Fruit fly (Drosophila melanogaster) whole organism, embryonic: ENCODE data around the gene beag.
A peak's percentile ranks its signal among the peaks of the same experiment; 100 is the strongest.

ENCODE experiments used
- Antp ChIP-seq: fragments of 200-800 bp; sonication (Bioruptor generic); optimal IDR thresholded peaks from 3 replicates; lab custom pipeline; 2016; ENCODE audit warnings: missing biosample characterization, missing genetic modification characterization
- B-H2 ChIP-seq: fragments of 200-800 bp; sonication (Bioruptor generic); optimal IDR thresholded peaks from 2 replicates; lab custom pipeline; 2018; ENCODE audit warnings: missing biosample characterization, mild to moderate bottlenecking, missing genetic modification characterization
- Bteb2 ChIP-seq: fragments of 200-800 bp; sonication (Bioruptor generic); optimal IDR thresholded peaks from 2 replicates; lab custom pipeline; 2016; ENCODE audit warnings: missing biosample characterization, missing genetic modification characterization
- CG10147 ChIP-seq: fragments of 200-800 bp; sonication (Bioruptor generic); optimal IDR thresholded peaks from 2 replicates; lab custom pipeline; 2019; ENCODE audit warnings: missing biosample characterization, mild to moderate bottlenecking, missing genetic modification characterization, moderate library complexity
- CG10654 ChIP-seq: fragments of 200-800 bp; sonication (Bioruptor generic); optimal IDR thresholded peaks from 2 replicates; lab custom pipeline; 2016; ENCODE audit warnings: missing biosample characterization, missing genetic modification characterization
- CG10979 ChIP-seq: fragments of 200-800 bp; sonication (Bioruptor generic); optimal IDR thresholded peaks from 2 replicates; lab custom pipeline; 2018; ENCODE audit warnings: missing biosample characterization, mild to moderate bottlenecking, missing genetic modification characterization, moderate library complexity
- CG11723 ChIP-seq: fragments of 200-800 bp; sonication (Bioruptor generic); optimal IDR thresholded peaks from 2 replicates; lab custom pipeline; 2017; ENCODE audit warnings: missing biosample characterization, mild to moderate bottlenecking, missing genetic modification characterization
- CG12942 ChIP-seq: fragments of 200-800 bp; sonication (Bioruptor generic); optimal IDR thresholded peaks from 3 replicates; lab custom pipeline; 2016; ENCODE audit warnings: missing biosample characterization, missing genetic modification characterization
- CG13624 ChIP-seq: fragments of 200-800 bp; sonication (Bioruptor generic); optimal IDR thresholded peaks from 2 replicates; lab custom pipeline; 2016; ENCODE audit warnings: missing biosample characterization, missing genetic modification characterization
- CG14014 ChIP-seq: fragments of 200-800 bp; sonication (Bioruptor generic); IDR thresholded peaks from 2 replicates; pipeline ENCODE4 v1.3.6; 2022; ENCODE audit warnings: missing biosample characterization, missing genetic modification characterization
- CG14860 ChIP-seq: fragments of 200-800 bp; sonication (Bioruptor generic); IDR thresholded peaks from 3 replicates; pipeline ENCODE4 v1.3.6; 2022; ENCODE audit warnings: missing biosample characterization, missing genetic modification characterization; ENCODE audit not compliant: partially characterized antibody
- CG14965 ChIP-seq: fragments of 200-800 bp; sonication (Bioruptor generic); optimal IDR thresholded peaks from 2 replicates; lab custom pipeline; 2016; ENCODE audit warnings: missing biosample characterization, missing genetic modification characterization, borderline replicate concordance
- CG15479 ChIP-seq: fragments of 200-800 bp; sonication (Bioruptor generic); optimal IDR thresholded peaks from 3 replicates; lab custom pipeline; 2019; ENCODE audit warnings: missing biosample characterization, mild to moderate bottlenecking, missing genetic modification characterization, moderate library complexity
- CG15514 ChIP-seq: fragments of 200-800 bp; sonication (Bioruptor generic); optimal IDR thresholded peaks from 3 replicates; lab custom pipeline; 2017; ENCODE audit warnings: missing biosample characterization, missing genetic modification characterization, mild to moderate bottlenecking, moderate library complexity, missing genetic modification reagents
- CG2116 ChIP-seq: fragments of 200-800 bp; sonication (Bioruptor generic); optimal IDR thresholded peaks from 3 replicates; lab custom pipeline; 2018; ENCODE audit warnings: missing biosample characterization, mild to moderate bottlenecking, missing genetic modification characterization
- CG2875 ChIP-seq: fragments of 200-800 bp; sonication (Bioruptor generic); optimal IDR thresholded peaks from 2 replicates; lab custom pipeline; 2017; ENCODE audit warnings: missing biosample characterization, mild to moderate bottlenecking, missing genetic modification characterization, missing genetic modification reagents
- CG2889 ChIP-seq: fragments of 200-800 bp; sonication (Bioruptor generic); IDR thresholded peaks from 3 replicates; pipeline ENCODE4 v1.3.6; 2022; ENCODE audit warnings: missing biosample characterization, missing genetic modification characterization
- CG30020 ChIP-seq: fragments of 200-800 bp; optimal IDR thresholded peaks from 2 replicates; lab custom pipeline; 2019; ENCODE audit warnings: missing biosample characterization, mild to moderate bottlenecking, missing genetic modification characterization, moderate library complexity
- CG30431 ChIP-seq: fragments of 200-800 bp; sonication (Bioruptor generic); optimal IDR thresholded peaks from 2 replicates; lab custom pipeline; 2017; ENCODE audit warnings: missing biosample characterization, missing genetic modification characterization
- CG31224 ChIP-seq: fragments of 200-800 bp; sonication (Bioruptor generic); IDR thresholded peaks from 2 replicates; pipeline ENCODE4 v1.3.6; 2022; ENCODE audit warnings: missing biosample characterization, missing genetic modification characterization
- CG7271 ChIP-seq: fragments of 200-800 bp; sonication (Bioruptor generic); optimal IDR thresholded peaks from 2 replicates; lab custom pipeline; 2018; ENCODE audit warnings: missing biosample characterization, mild to moderate bottlenecking, missing genetic modification characterization, moderate library complexity
- CG7357 ChIP-seq: fragments of 200-800 bp; sonication (Bioruptor generic); IDR thresholded peaks from 3 replicates; pipeline ENCODE4 v1.3.6; 2022; ENCODE audit warnings: missing biosample characterization, missing genetic modification characterization
- CG7963 ChIP-seq: fragments of 200-800 bp; sonication (Bioruptor generic); IDR thresholded peaks from 3 replicates; pipeline ENCODE4 v1.3.6; 2022; ENCODE audit warnings: missing biosample characterization, missing genetic modification characterization; ENCODE audit not compliant: partially characterized antibody
- CG9215 ChIP-seq: fragments of 200-800 bp; sonication (Bioruptor generic); IDR thresholded peaks from 2 replicates; pipeline ENCODE4 v1.3.6; 2022; ENCODE audit warnings: missing biosample characterization, missing genetic modification characterization
- CG9817 ChIP-seq: fragments of 200-800 bp; sonication (Bioruptor generic); optimal IDR thresholded peaks from 2 replicates; lab custom pipeline; 2018; ENCODE audit warnings: missing biosample characterization, mild to moderate bottlenecking, missing genetic modification characterization, moderate library complexity
- ERR ChIP-seq: fragments of 200-800 bp; sonication (Bioruptor generic); optimal IDR thresholded peaks from 2 replicates; lab custom pipeline; 2016; ENCODE audit warnings: missing biosample characterization, missing genetic modification characterization
- Eip74EF ChIP-seq, 2 experiments: fragments of 200-800 bp in 1 of 2; fragments of >200 bp in 1 of 2; sonication (Bioruptor generic) in 1 of 2; optimal IDR thresholded peaks; 2 replicates each; lab custom pipeline; 2017 to 2019; ENCODE audit warnings: missing biosample characterization in 2 of 2, missing genetic modification characterization in 2 of 2, mild to moderate bottlenecking in 1 of 2, moderate library complexity in 1 of 2
- Ets65A ChIP-seq: fragments of 200-800 bp; sonication (Bioruptor generic); peaks from one replicate; lab custom pipeline; 2016; ENCODE audit warnings: missing biosample characterization, missing genetic modification characterization
- HLH3B ChIP-seq: fragments of 200-800 bp; sonication (Bioruptor generic); IDR thresholded peaks from 2 replicates; pipeline ENCODE4 v1.3.6; 2022; ENCODE audit warnings: missing biosample characterization, missing genetic modification characterization
- HmgD ChIP-seq: fragments of 200-800 bp; sonication (Bioruptor generic); optimal IDR thresholded peaks from 3 replicates; lab custom pipeline; 2016; ENCODE audit warnings: missing biosample characterization, missing genetic modification characterization
- Hr78 ChIP-seq, 2 experiments: fragments of 200-800 bp in 1 of 2; fragments of >200 bp in 1 of 2; sonication (Bioruptor generic) in 1 of 2; optimal IDR thresholded peaks; 2 replicates each; lab custom pipeline; 2017 to 2019; ENCODE audit warnings: missing biosample characterization in 2 of 2, missing genetic modification characterization in 2 of 2, mild to moderate bottlenecking in 1 of 2, moderate library complexity in 1 of 2
- Myb ChIP-seq: fragments of 200-800 bp; sonication (Bioruptor generic); optimal IDR thresholded peaks from 2 replicates; lab custom pipeline; 2016; ENCODE audit warnings: missing biosample characterization, missing genetic modification characterization
- Sox102F ChIP-seq: fragments of 200-800 bp; sonication (Bioruptor generic); optimal IDR thresholded peaks from 2 replicates; lab custom pipeline; 2018; ENCODE audit warnings: missing biosample characterization, mild to moderate bottlenecking, missing genetic modification characterization, moderate library complexity
- az2 ChIP-seq: fragments of 200-800 bp; sonication (Bioruptor generic); optimal IDR thresholded peaks from 3 replicates; lab custom pipeline; 2016; ENCODE audit warnings: missing biosample characterization, missing genetic modification characterization
- ems ChIP-seq: fragments of 200-800 bp; sonication (Bioruptor generic); optimal IDR thresholded peaks from 3 replicates; lab custom pipeline; 2016; ENCODE audit warnings: missing biosample characterization, missing genetic modification characterization
- eve ChIP-seq, 2 experiments: fragments of >200 bp; optimal IDR thresholded peaks; 2 replicates each; lab custom pipeline; 2017; ENCODE audit warnings: missing biosample characterization in 2 of 2, missing genetic modification characterization in 2 of 2
- eyg ChIP-seq: fragments of 200-800 bp; sonication (Bioruptor generic); optimal IDR thresholded peaks from 3 replicates; lab custom pipeline; 2016; ENCODE audit warnings: missing biosample characterization, missing genetic modification characterization
- h ChIP-seq: fragments of >200 bp; optimal IDR thresholded peaks from 2 replicates; lab custom pipeline; 2017
- hbn ChIP-seq: fragments of 200-800 bp; sonication (Bioruptor generic); IDR thresholded peaks from 2 replicates; pipeline ENCODE4 v1.3.6; 2022; ENCODE audit warnings: missing biosample characterization, missing genetic modification characterization; ENCODE audit not compliant: partially characterized antibody
- insv ChIP-seq, 2 experiments: fragments of 200-800 bp; sonication (Bioruptor generic); optimal IDR thresholded peaks; 3 replicates each; lab custom pipeline; 2016 to 2018; ENCODE audit warnings: missing biosample characterization in 2 of 2, missing genetic modification characterization in 2 of 2
- pho ChIP-seq: fragments of 200-800 bp; sonication (Bioruptor generic); optimal IDR thresholded peaks from 2 replicates; lab custom pipeline; 2016; ENCODE audit warnings: missing biosample characterization, missing genetic modification characterization
- prd ChIP-seq, 3 experiments: fragments of >200 bp in 2 of 3; fragments of 200-800 bp in 1 of 3; sonication (Bioruptor generic) in 1 of 3; optimal IDR thresholded peaks in 2 of 3; IDR thresholded peaks in 1 of 3; 2 replicates in 2 of 3; 3 replicates in 1 of 3; pipeline versions ENCODE4 v1.3.6 to Lab custom; 2017 to 2022; ENCODE audit warnings: missing biosample characterization in 1 of 3, missing genetic modification characterization in 1 of 3
- sc ChIP-seq, 3 experiments: fragments of >200 bp in 2 of 3; fragments of 200-800 bp in 1 of 3; sonication (Bioruptor generic) in 1 of 3; optimal IDR thresholded peaks; 2 replicates in 2 of 3; 3 replicates in 1 of 3; lab custom pipeline; 2017; ENCODE audit warnings: mild to moderate bottlenecking in 1 of 3, missing biosample characterization in 1 of 3, missing genetic modification characterization in 1 of 3, missing genetic modification reagents in 1 of 3
- schlank ChIP-seq: fragments of 200-800 bp; sonication (Bioruptor generic); optimal IDR thresholded peaks from 2 replicates; lab custom pipeline; 2018; ENCODE audit warnings: missing biosample characterization, mild to moderate bottlenecking, missing genetic modification characterization
- shn ChIP-seq: fragments of 200-800 bp; sonication (Bioruptor generic); optimal IDR thresholded peaks from 3 replicates; lab custom pipeline; 2016; ENCODE audit warnings: missing biosample characterization, missing genetic modification characterization
- sob ChIP-seq: fragments of 200-800 bp; sonication (Bioruptor generic); IDR thresholded peaks from 2 replicates; pipeline ENCODE4 v1.3.6; 2022; ENCODE audit warnings: missing biosample characterization, missing genetic modification characterization
- sqz ChIP-seq: fragments of 200-800 bp; sonication (Bioruptor generic); optimal IDR thresholded peaks from 3 replicates; lab custom pipeline; 2018; ENCODE audit warnings: missing biosample characterization, mild to moderate bottlenecking, missing genetic modification characterization
- trh ChIP-seq: fragments of 200-800 bp; sonication (Bioruptor generic); optimal IDR thresholded peaks from 2 replicates; lab custom pipeline; 2016; ENCODE audit warnings: missing biosample characterization, missing genetic modification characterization
- wor ChIP-seq: fragments of 200-800 bp; sonication (Bioruptor generic); IDR thresholded peaks from 2 replicates; pipeline ENCODE4 v1.3.6; 2022; ENCODE audit warnings: missing biosample characterization, missing genetic modification characterization

Gene beag

DNA sequence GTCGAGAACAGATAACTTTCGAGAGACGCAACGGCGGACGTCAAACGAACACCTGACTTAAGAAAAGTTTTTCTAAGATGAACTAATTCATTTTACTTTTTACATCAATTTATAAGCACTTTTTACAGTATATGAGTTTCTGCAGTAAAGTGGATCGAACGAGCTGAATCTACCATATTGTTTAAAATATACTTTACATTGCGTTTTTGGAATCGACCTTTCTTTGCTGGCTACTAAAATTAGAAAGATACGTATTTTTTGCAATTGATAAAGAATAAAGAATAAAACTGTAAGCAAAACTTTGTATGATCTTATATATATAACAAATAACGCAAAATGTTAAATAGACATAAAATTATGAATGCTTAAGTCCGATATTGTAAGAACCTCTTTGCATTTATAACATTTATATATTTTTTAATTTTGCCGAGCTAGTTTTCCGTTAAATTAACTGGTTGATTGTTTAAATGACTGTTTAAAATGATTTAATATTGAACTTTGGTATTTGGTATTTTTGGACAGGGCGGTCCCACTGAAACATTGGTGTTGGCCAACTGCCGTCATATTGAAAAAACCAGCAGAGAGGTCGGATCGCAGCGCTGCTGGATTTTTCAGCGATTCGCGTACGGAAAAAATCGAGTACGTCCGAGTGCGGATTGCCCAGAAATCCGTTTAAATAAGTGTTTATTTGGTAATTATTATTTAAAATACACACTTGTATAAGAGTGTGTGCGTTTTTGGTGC lies 12.8 kb downstream of the beag start, which contains the start of gene Kdm2 (continued):
- TF ChIP-seq CG11723 = no peak
- TF ChIP-seq CG30020 (tag; lab: Kevin White, UChicago) = peak; percentile 18
- no peak for TF ChIP-seq sob (GFP tag; lab: Robert Waterston, UW)
- TF ChIP-seq pho = no peak
- TF ChIP-seq CG7271 (tag; lab: Kevin White, UChicago) = peak; percentile 81
- TF ChIP-seq B-H2 (GFP tag; lab: Kevin White, UChicago) = peak; percentile 52
- no peak for TF ChIP-seq schlank (tag; lab: Kevin White, UChicago)
- TF ChIP-seq CG10654 = no peak
- no peak for TF ChIP-seq CG31224 (GFP tag; lab: Robert Waterston, UW)
- no peak for TF ChIP-seq eve (GFP tag; optimal IDR thresholded peaks at IDR 0.05; lab: Kevin White, UChicago)
- TF ChIP-seq CG10147 (GFP tag; lab: Kevin White, UChicago) = no peak
- no peak for TF ChIP-seq HmgD
- no peak for TF ChIP-seq shn (GFP tag; lab: Kevin White, UChicago)
- no peak for TF ChIP-seq CG13624 (GFP tag; lab: Kevin White, UChicago)
- no peak for TF ChIP-seq Antp (GFP tag; lab: Kevin White, UChicago)
- TF ChIP-seq Hr78 (GFP tag; optimal IDR thresholded peaks at IDR 0.05; lab: Kevin White, UChicago) = no peak
- TF ChIP-seq sc (optimal IDR thresholded peaks at IDR 0.05; lab: Kevin White, UChicago) = no peak
- no peak for TF ChIP-seq sc (GFP tag; optimal IDR thresholded peaks at IDR 0.05; lab: Kevin White, UChicago)
- TF ChIP-seq Eip74EF (GFP tag; optimal IDR thresholded peaks at IDR 0.05; lab: Kevin White, UChicago) = no peak
- no peak for TF ChIP-seq CG30431
- no peak for TF ChIP-seq CG7357
- TF ChIP-seq prd (optimal IDR thresholded peaks at IDR 0.05; lab: Kevin White, UChicago) = no peak
- TF ChIP-seq prd (GFP tag; IDR thresholded peaks at IDR 0.05; lab: Robert Waterston, UW) = no peak
- peak in 1 of 2 experiments; percentile 36 for TF ChIP-seq insv (GFP tag; optimal IDR thresholded peaks at IDR 0.05; lab: Kevin White, UChicago)
- TF ChIP-seq sqz (GFP tag; lab: Kevin White, UChicago) = peak; percentile 85
- TF ChIP-seq CG14860 = no peak
- TF ChIP-seq CG2116 (GFP tag; lab: Kevin White, UChicago) = peak; percentile 23
- no peak for TF ChIP-seq eyg (GFP tag; lab: Kevin White, UChicago)
- TF ChIP-seq CG2889 (GFP tag; lab: Robert Waterston, UW) = no peak
- TF ChIP-seq wor (GFP tag; lab: Robert Waterston, UW) = no peak
- TF ChIP-seq Sox102F (GFP tag; lab: Kevin White, UChicago) = no peak
- TF ChIP-seq ems (GFP tag; lab: Kevin White, UChicago) = no peak
- no peak for TF ChIP-seq CG9817
- no peak for TF ChIP-seq CG12942 (GFP tag; lab: Kevin White, UChicago)
- no peak for TF ChIP-seq hbn (GFP tag; lab: Robert Waterston, UW)
- TF ChIP-seq CG15479 = no peak
- no peak for TF ChIP-seq CG7963 (GFP tag; lab: Robert Waterston, UW)
- no peak for TF ChIP-seq CG9215 (GFP tag; lab: Robert Waterston, UW)
- peak; percentile 12 for TF ChIP-seq CG10979 (tag; lab: Kevin White, UChicago)
- no peak for TF ChIP-seq CG14965 (GFP tag; lab: Kevin White, UChicago)
- TF ChIP-seq ERR = no peak
- peak; percentile 89 for TF ChIP-seq Myb (GFP tag; lab: Kevin White, UChicago)
- TF ChIP-seq Bteb2 (GFP tag; lab: Kevin White, UChicago) = no peak
- no peak for TF ChIP-seq az2 (GFP tag; lab: Kevin White, UChicago)
- TF ChIP-seq CG2875 (GFP tag; lab: Kevin White, UChicago) = no peak
- TF ChIP-seq HLH3B = no peak
- TF ChIP-seq Ets65A = peak; percentile 59
- no peak for TF ChIP-seq h (lab: Kevin White, UChicago)
- no peak for TF ChIP-seq CG14014
- TF ChIP-seq trh = no peak
- peak; percentile 96 for TF ChIP-seq CG15514 (GFP tag; lab: Kevin White, UChicago)
